Worm (Caenorhabditis elegans) whole organism, young adult: Measurements from ENCODE around the gene mltn-11.

Source experiments
- let-607 ChIP-seq, 2 experiments: fragments of 200-800 bp in 1 of 2; sonication (Bioruptor generic) in 1 of 2; sonication (generic microtip) in 1 of 2; optimal IDR thresholded peaks; 2 replicates each; lab custom pipeline; 2016 to 2018; ENCODE audit warnings: mild to moderate bottlenecking in 2 of 2, missing compliant biosample characterization in 2 of 2, missing genetic modification characterization in 2 of 2, moderate library complexity in 2 of 2, missing genotype in 1 of 2
- lin-40 ChIP-seq: sonication (generic microtip); optimal IDR thresholded peaks from 2 replicates; lab custom pipeline; 2016; ENCODE audit warnings: missing genetic modification characterization, mild to moderate bottlenecking, missing compliant biosample characterization, missing genotype, missing genetic modification reagents

ce11 chrV:16679237-16679636 is 43.3 kb downstream of the mltn-11 start, which contains the start of gene srz-103:
- no peak for TF ChIP-seq let-607 (tag; optimal IDR thresholded peaks at IDR 0.05; lab: Kevin White, UChicago)
- no peak for TF ChIP-seq lin-40 (tag; lab: Kevin White, UChicago)
